Worm (Caenorhabditis elegans) whole organism, L2 larva: ENCODE data around the gene ZK1307.9.

Experiments
- C34F6.9 ChIP-seq: fragments of 150-350 bp; optimal IDR thresholded peaks from 2 replicates; lab custom pipeline; 2014; ENCODE audit warnings: missing biosample characterization, missing genetic modification characterization
- F13H6.1 ChIP-seq: sonication (generic microtip); optimal IDR thresholded peaks from 2 replicates; lab custom pipeline; 2016; ENCODE audit warnings: missing genetic modification characterization, missing compliant biosample characterization
- R02D3.7 ChIP-seq: fragments of 150-350 bp; optimal IDR thresholded peaks from 2 replicates; lab custom pipeline; 2014; ENCODE audit warnings: missing biosample characterization, missing genetic modification characterization
- Y55F3AM.14 ChIP-seq: fragments of 200-800 bp; sonication (Bioruptor generic); optimal IDR thresholded peaks from 2 replicates; lab custom pipeline; 2018; ENCODE audit warnings: mild to moderate bottlenecking, missing genetic modification characterization, missing compliant biosample characterization
- ZK546.5 ChIP-seq: sonication (generic microtip); optimal IDR thresholded peaks from 2 replicates; lab custom pipeline; 2017; ENCODE audit warnings: missing biosample characterization, missing genetic modification characterization
- alr-1 ChIP-seq: fragments of 150-350 bp; optimal IDR thresholded peaks from 2 replicates; lab custom pipeline; 2014; ENCODE audit warnings: missing biosample characterization, missing genetic modification characterization
- aly-2 ChIP-seq: fragments of 150-350 bp; optimal IDR thresholded peaks from 2 replicates; lab custom pipeline; 2014; ENCODE audit warnings: missing biosample characterization, missing genetic modification characterization
- ama-1 ChIP-seq: fragments of 150-350 bp; optimal IDR thresholded peaks from 2 replicates; lab custom pipeline; 2018; ENCODE audit warnings: inconsistent platforms
- blmp-1 ChIP-seq: sonication (generic microtip); optimal IDR thresholded peaks from 2 replicates; lab custom pipeline; 2017; ENCODE audit warnings: missing genetic modification characterization, mild to moderate bottlenecking, missing compliant biosample characterization, antibody characterized with exemption, moderate library complexity; ENCODE audit not compliant: insufficient read depth
- ceh-16 ChIP-seq: fragments of 150-350 bp; optimal IDR thresholded peaks from 2 replicates; lab custom pipeline; 2014; ENCODE audit warnings: missing biosample characterization, missing genetic modification characterization
- ceh-82 ChIP-seq: fragments of 150-350 bp; optimal IDR thresholded peaks from 2 replicates; lab custom pipeline; 2014; ENCODE audit warnings: missing biosample characterization, missing genetic modification characterization
- crh-2 ChIP-seq: sonication (generic microtip); optimal IDR thresholded peaks from 2 replicates; lab custom pipeline; 2017; ENCODE audit warnings: missing biosample characterization, missing genetic modification characterization
- dmd-4 ChIP-seq: sonication (generic microtip); optimal IDR thresholded peaks from 2 replicates; lab custom pipeline; 2017; ENCODE audit warnings: missing biosample characterization, missing genetic modification characterization
- egl-27 ChIP-seq: sonication (generic microtip); optimal IDR thresholded peaks from 3 replicates; lab custom pipeline; 2017; ENCODE audit warnings: missing biosample characterization, missing genetic modification reagents, missing genetic modification characterization
- elt-1 ChIP-seq: fragments of 150-350 bp; optimal IDR thresholded peaks from 2 replicates; lab custom pipeline; 2014; ENCODE audit warnings: missing biosample characterization, missing genetic modification characterization
- elt-3 ChIP-seq: sonication (generic microtip); optimal IDR thresholded peaks from 2 replicates; lab custom pipeline; 2017; ENCODE audit warnings: missing biosample characterization, missing genetic modification characterization
- fos-1 ChIP-seq: fragments of 150-350 bp; optimal IDR thresholded peaks from 2 replicates; lab custom pipeline; 2014; ENCODE audit warnings: missing biosample characterization, missing genetic modification characterization
- gmeb-1 ChIP-seq: fragments of 150-350 bp; optimal IDR thresholded peaks from 2 replicates; lab custom pipeline; 2014; ENCODE audit warnings: missing biosample characterization, missing genetic modification characterization
- lin-11 ChIP-seq: fragments of 150-350 bp; sonication (generic microtip); optimal IDR thresholded peaks from 2 replicates; lab custom pipeline; 2014; ENCODE audit warnings: missing biosample characterization, missing genetic modification characterization, inconsistent platforms, mixed read lengths
- lin-13 ChIP-seq: fragments of 150-350 bp; optimal IDR thresholded peaks from 2 replicates; lab custom pipeline; 2014; ENCODE audit warnings: missing biosample characterization, missing genetic modification reagents, missing genetic modification characterization
- lin-39 ChIP-seq: fragments of 150-350 bp; optimal IDR thresholded peaks from 2 replicates; lab custom pipeline; 2014; ENCODE audit warnings: missing biosample characterization, missing genetic modification reagents, missing genetic modification characterization
- lsy-2 ChIP-seq, 2 experiments: fragments of 150-350 bp in 1 of 2; sonication (generic microtip) in 1 of 2; optimal IDR thresholded peaks; 2 replicates each; lab custom pipeline; 2014 to 2017; ENCODE audit warnings: missing biosample characterization in 2 of 2, missing genetic modification characterization in 2 of 2
- mab-5 ChIP-seq: fragments of 150-350 bp; optimal IDR thresholded peaks from 2 replicates; lab custom pipeline; 2014; ENCODE audit warnings: missing biosample characterization, missing genetic modification characterization
- mbf-1 ChIP-seq: sonication (generic microtip); optimal IDR thresholded peaks from 2 replicates; lab custom pipeline; 2017; ENCODE audit warnings: missing biosample characterization, missing genetic modification characterization
- mdl-1 ChIP-seq, 2 experiments: fragments of 150-350 bp in 1 of 2; sonication (generic microtip) in 1 of 2; optimal IDR thresholded peaks; 2 replicates each; lab custom pipeline; 2017; ENCODE audit warnings: missing biosample characterization in 2 of 2, missing genetic modification characterization in 2 of 2
- nhr-10 ChIP-seq: sonication (generic microtip); optimal IDR thresholded peaks from 2 replicates; lab custom pipeline; 2017; ENCODE audit warnings: missing biosample characterization, missing genetic modification characterization
- nhr-11 ChIP-seq: fragments of 150-350 bp; optimal IDR thresholded peaks from 2 replicates; lab custom pipeline; 2014; ENCODE audit warnings: missing biosample characterization, missing genetic modification characterization
- nhr-12 ChIP-seq: fragments of 150-350 bp; optimal IDR thresholded peaks from 2 replicates; lab custom pipeline; 2014; ENCODE audit warnings: missing biosample characterization, missing genetic modification characterization
- nhr-129 ChIP-seq: fragments of 150-350 bp; optimal IDR thresholded peaks from 2 replicates; lab custom pipeline; 2014; ENCODE audit warnings: missing biosample characterization, missing genetic modification characterization
- nhr-21 ChIP-seq: fragments of 150-350 bp; optimal IDR thresholded peaks from 2 replicates; lab custom pipeline; 2014; ENCODE audit warnings: missing biosample characterization, missing genetic modification characterization
- nhr-23 ChIP-seq: fragments of 150-350 bp; optimal IDR thresholded peaks from 2 replicates; lab custom pipeline; 2014; ENCODE audit warnings: missing biosample characterization, missing genetic modification reagents, missing genetic modification characterization
- nhr-237 ChIP-seq: fragments of 150-350 bp; optimal IDR thresholded peaks from 2 replicates; lab custom pipeline; 2014; ENCODE audit warnings: missing biosample characterization, missing genetic modification characterization
- nhr-25 ChIP-seq: fragments of 150-350 bp; sonication (generic microtip); optimal IDR thresholded peaks from 3 replicates; lab custom pipeline; 2014; ENCODE audit warnings: missing biosample characterization, missing genetic modification characterization
- nhr-6 ChIP-seq: fragments of 150-350 bp; optimal IDR thresholded peaks from 2 replicates; lab custom pipeline; 2014; ENCODE audit warnings: missing biosample characterization, missing genetic modification characterization
- nhr-77 ChIP-seq: fragments of 150-350 bp; optimal IDR thresholded peaks from 2 replicates; lab custom pipeline; 2014; ENCODE audit warnings: missing biosample characterization, missing genetic modification characterization
- peb-1 ChIP-seq: fragments of 150-350 bp; optimal IDR thresholded peaks from 2 replicates; lab custom pipeline; 2014; ENCODE audit warnings: missing biosample characterization, missing genetic modification characterization
- sem-4 ChIP-seq: fragments of 150-350 bp; optimal IDR thresholded peaks from 2 replicates; lab custom pipeline; 2014; ENCODE audit warnings: missing biosample characterization, missing genetic modification reagents, missing genetic modification characterization
- skn-1 ChIP-seq: sonication (generic microtip); optimal IDR thresholded peaks from 2 replicates; lab custom pipeline; 2017; ENCODE audit warnings: missing biosample characterization, missing genetic modification characterization
- sma-3 ChIP-seq: sonication (generic microtip); optimal IDR thresholded peaks from 2 replicates; lab custom pipeline; 2016; ENCODE audit warnings: missing genetic modification reagents, missing genetic modification characterization, missing compliant biosample characterization
- sma-9 ChIP-seq, 2 experiments: fragments of 150-350 bp in 1 of 2; sonication (generic microtip) in 1 of 2; optimal IDR thresholded peaks; 2 replicates each; lab custom pipeline; 2014 to 2016; ENCODE audit warnings: missing genetic modification characterization in 2 of 2, mild to moderate bottlenecking in 1 of 2, missing biosample characterization in 1 of 2, missing compliant biosample characterization in 1 of 2, missing genetic modification reagents in 1 of 2, moderate library complexity in 1 of 2
- snpc-4 ChIP-seq: fragments of 150-350 bp; optimal IDR thresholded peaks from 2 replicates; lab custom pipeline; 2014; ENCODE audit warnings: missing biosample characterization, missing genetic modification characterization
- unc-39 ChIP-seq: fragments of 150-350 bp; optimal IDR thresholded peaks from 2 replicates; lab custom pipeline; 2014; ENCODE audit warnings: missing biosample characterization, missing genetic modification characterization
- unc-55 ChIP-seq: fragments of 150-350 bp; sonication (generic microtip); optimal IDR thresholded peaks from 3 replicates; lab custom pipeline; 2014; ENCODE audit warnings: missing biosample characterization, missing genetic modification reagents, missing genetic modification characterization
- unc-62 ChIP-seq: fragments of 150-350 bp; optimal IDR thresholded peaks from 2 replicates; lab custom pipeline; 2014; ENCODE audit warnings: missing biosample characterization, missing genetic modification reagents, missing genetic modification characterization
- zag-1 ChIP-seq: fragments of 150-350 bp; optimal IDR thresholded peaks from 2 replicates; lab custom pipeline; 2014; ENCODE audit warnings: missing biosample characterization, missing genetic modification characterization
- ztf-1 ChIP-seq: fragments of 200-800 bp; sonication (Bioruptor generic); conservative IDR thresholded peaks from 2 replicates; pipeline ENCODE4 v1.3.6; 2022; ENCODE audit warnings: missing genetic modification characterization, missing compliant biosample characterization
- ztf-11 ChIP-seq: sonication (generic microtip); optimal IDR thresholded peaks from 2 replicates; lab custom pipeline; 2017; ENCODE audit warnings: missing biosample characterization, missing genetic modification characterization
- ztf-4 ChIP-seq: fragments of 150-350 bp; optimal IDR thresholded peaks from 2 replicates; lab custom pipeline; 2014; ENCODE audit warnings: missing biosample characterization, missing genetic modification characterization

ZK1307.9 gene

DNA sequence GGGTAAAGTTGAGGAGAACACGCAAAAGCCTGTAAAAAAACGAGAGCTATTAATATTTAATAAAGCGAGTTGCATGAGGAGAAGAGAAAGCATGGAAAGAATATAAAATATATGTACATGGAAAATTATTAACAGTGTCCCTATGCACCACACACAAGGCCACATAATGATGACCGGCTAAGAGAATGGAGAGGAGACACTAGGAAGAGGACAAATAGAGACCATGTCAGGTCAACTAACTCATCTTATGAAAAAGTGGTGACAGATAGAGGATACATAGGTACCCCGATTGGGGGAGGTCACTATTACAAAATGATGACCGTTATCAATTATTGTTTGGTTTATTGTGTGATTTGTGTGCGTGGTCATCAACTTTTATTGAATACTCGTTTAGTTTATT is 4.9 kb upstream of the ZK1307.9 start, which contains the start of gene fzr-1:
TSS of gene fzr-1 (minus strand) at position 29 of the 400 bp plus-strand sequence.
- TF ChIP-seq elt-1 (tag; lab: Kevin White, UChicago) (no peak), fos-1 (tag; lab: Kevin White, UChicago) (peak; percentile 11), lin-11 (no peak)

- TF ChIP-seq crh-2 (tag; lab: Kevin White, UChicago), result peak; percentile 15
- TF ChIP-seq gmeb-1 (tag; lab: Kevin White, UChicago), result no peak
- TF ChIP-seq nhr-10 (tag; lab: Kevin White, UChicago), result no peak
- TF ChIP-seq fos-1 (tag; lab: Kevin White, UChicago), result peak; percentile 92
- TF ChIP-seq sma-9 (GFP tag; optimal IDR thresholded peaks at IDR 0.05; lab: Kevin White, UChicago), result peak; percentile 8
- no peak for TF ChIP-seq sma-9 (tag; optimal IDR thresholded peaks at IDR 0.05; lab: Kevin White, UChicago)
- no peak for TF ChIP-seq nhr-77 (tag; lab: Kevin White, UChicago)
- no peak for TF ChIP-seq peb-1 (tag; lab: Kevin White, UChicago)
- no peak for TF ChIP-seq lin-13 (GFP tag; lab: Kevin White, UChicago)
- no peak for TF ChIP-seq nhr-12 (tag; lab: Kevin White, UChicago)
- no peak for TF ChIP-seq unc-62
- TF ChIP-seq ama-1, result no peak
- no peak for TF ChIP-seq snpc-4
- TF ChIP-seq ztf-4 (tag; lab: Kevin White, UChicago), result no peak
- TF ChIP-seq sma-3, result no peak
- no peak for TF ChIP-seq nhr-6 (tag; lab: Kevin White, UChicago)
- no peak for TF ChIP-seq nhr-23 (tag; lab: Kevin White, UChicago)
- TF ChIP-seq elt-3, result no peak
- TF ChIP-seq lsy-2 (tag; optimal IDR thresholded peaks at IDR 0.05; lab: Kevin White, UChicago), result no peak
- TF ChIP-seq unc-55 (GFP tag; lab: Kevin White, UChicago), result no peak
- no peak for TF ChIP-seq ztf-1
- TF ChIP-seq ztf-11 (tag; lab: Kevin White, UChicago), result no peak
- TF ChIP-seq nhr-25 (tag; lab: Kevin White, UChicago), result peak; percentile 28
- no peak for TF ChIP-seq blmp-1
- no peak for TF ChIP-seq sem-4 (tag; lab: Kevin White, UChicago)
- no peak for TF ChIP-seq F13H6.1 (tag; lab: Kevin White, UChicago)
- TF ChIP-seq ZK546.5 (tag; lab: Kevin White, UChicago), result no peak
- TF ChIP-seq unc-39 (tag; lab: Kevin White, UChicago), result no peak
- no peak for TF ChIP-seq skn-1
- TF ChIP-seq lin-11, result no peak
- no peak for TF ChIP-seq dmd-4
- no peak for TF ChIP-seq egl-27 (tag; lab: Kevin White, UChicago)
- TF ChIP-seq Y55F3AM.14 (GFP tag; lab: Kevin White, UChicago), result peak; percentile 64
- TF ChIP-seq nhr-129 (tag; lab: Kevin White, UChicago), result peak; percentile 17
- no peak for TF ChIP-seq nhr-11 (tag; lab: Kevin White, UChicago)
- no peak for TF ChIP-seq lin-39 (tag; lab: Kevin White, UChicago)
- no peak for TF ChIP-seq mdl-1 (tag; optimal IDR thresholded peaks at IDR 0.05; lab: Kevin White, UChicago)
- no peak for TF ChIP-seq nhr-237 (tag; lab: Kevin White, UChicago)
- peak; percentile 8 for TF ChIP-seq C34F6.9 (tag; lab: Kevin White, UChicago)
- TF ChIP-seq nhr-21 (tag; lab: Kevin White, UChicago), result no peak
- TF ChIP-seq ceh-82 (tag; lab: Kevin White, UChicago), result no peak
- peak; percentile 79 for TF ChIP-seq elt-1 (tag; lab: Kevin White, UChicago)
- TF ChIP-seq R02D3.7 (tag; lab: Kevin White, UChicago), result no peak
- TF ChIP-seq alr-1 (tag; lab: Kevin White, UChicago), result no peak
- peak; percentile 98 for TF ChIP-seq ceh-16 (tag; lab: Kevin White, UChicago)
- no peak for TF ChIP-seq aly-2
- no peak for TF ChIP-seq zag-1 (tag; lab: Kevin White, UChicago)
- no peak for TF ChIP-seq mab-5
- no peak for TF ChIP-seq mbf-1 (tag; lab: Kevin White, UChicago)
These were observed 4.2 kb upstream of the ZK1307.9 start for ce11 chrII:9644940-9645634.
